Worm (Caenorhabditis elegans): Measurements from ENCODE around the gene VF13D12L.3.
"Not testable (repeated sequence)": the region's sequence is repeated elsewhere in the genome, so short reads cannot be mapped to it uniquely, and the experiment has no call there.

Gene VF13D12L.3

ce11 chrII:11705787-11706186 is at the start of gene VF13D12L.3:
Gene VF13D12L.3 (plus strand): TSS chrII:11706009.
- TF ChIP-seq unc-62 (GFP tag; optimal IDR thresholded peaks at IDR 0.05), result no peak

ce11 chrII:11657079-11657478 is 48.7 kb upstream of the VF13D12L.3 start, which contains the start of gene nep-1:
Gene nep-1 (minus strand): TSS chrII:11657179.
- TF ChIP-seq unc-62 (GFP tag; optimal IDR thresholded peaks at IDR 0.05), result no peak

ce11 chrII:11658854-11659253 is 47.0 kb upstream of the VF13D12L.3 start:
- no peak for TF ChIP-seq unc-62 (GFP tag; optimal IDR thresholded peaks at IDR 0.05)

- no peak for TF ChIP-seq unc-62 (GFP tag; optimal IDR thresholded peaks at IDR 0.05)
Measured at ce11 chrII:11675877-11676473, 29.8 kb upstream of the VF13D12L.3 start, which contains the start of the genes trr-1 and C47D12.2. Gene trr-1 (minus strand): TSS chrII:11675927. Gene C47D12.2 (plus strand): TSS chrII:11676306.

ce11 chrII:11680220-11680619 is 25.6 kb upstream of the VF13D12L.3 start:
- no peak for TF ChIP-seq unc-62 (GFP tag; optimal IDR thresholded peaks at IDR 0.05)

- no peak for TF ChIP-seq unc-62 (GFP tag; optimal IDR thresholded peaks at IDR 0.05)
Measured at ce11 chrII:11681136-11681824, 24.5 kb upstream of the VF13D12L.3 start, which contains the start of the genes sfxn-1.4 and C47D12.4. Gene sfxn-1.4 (minus strand): TSS chrII:11681236. Gene C47D12.4 (plus strand): TSS chrII:11681774.

ce11 chrII:11685177-11685576 is 20.6 kb upstream of the VF13D12L.3 start, which contains the start of gene C47D12.5:
Gene C47D12.5 (minus strand): TSS chrII:11685277.
- TF ChIP-seq unc-62 (GFP tag; optimal IDR thresholded peaks at IDR 0.05), result no peak

ce11 chrII:11688011-11688410 is 17.8 kb upstream of the VF13D12L.3 start:
- TF ChIP-seq unc-62 (GFP tag; optimal IDR thresholded peaks at IDR 0.05), result no peak

- TF ChIP-seq unc-62 (GFP tag; optimal IDR thresholded peaks at IDR 0.05), result no peak
Measured at ce11 chrII:11688643-11689042, 17.2 kb upstream of the VF13D12L.3 start, which contains the start of gene kel-1. Gene kel-1 (plus strand): TSS chrII:11688943.

ce11 chrII:11689941-11690340 is 15.9 kb upstream of the VF13D12L.3 start:
- no peak for TF ChIP-seq unc-62 (GFP tag; optimal IDR thresholded peaks at IDR 0.05)

ce11 chrII:11690868-11691267 is 14.9 kb upstream of the VF13D12L.3 start:
- no peak for TF ChIP-seq unc-62 (GFP tag; optimal IDR thresholded peaks at IDR 0.05)

- no peak for TF ChIP-seq unc-62 (GFP tag; optimal IDR thresholded peaks at IDR 0.05)
Measured at ce11 chrII:11694432-11694831, 11.4 kb upstream of the VF13D12L.3 start.

ce11 chrII:11695161-11695944 is 10.5 kb upstream of the VF13D12L.3 start, which contains the start of gene tars-1:
Gene tars-1 (minus strand): TSS chrII:11695657.
- not testable (repeated sequence) for TF ChIP-seq unc-62 (GFP tag; optimal IDR thresholded peaks at IDR 0.05)

ce11 chrII:11695945-11696270 is 9.9 kb upstream of the VF13D12L.3 start, which contains the start of gene xpf-1:
Gene xpf-1 (plus strand): TSS chrII:11696171.
- TF ChIP-seq unc-62 (GFP tag; optimal IDR thresholded peaks at IDR 0.05), result no peak

ce11 chrII:11700200-11700599 is 5.6 kb upstream of the VF13D12L.3 start, which contains the start of gene inos-1:
Gene inos-1 (minus strand): TSS chrII:11700300.
- TF ChIP-seq unc-62 (GFP tag; optimal IDR thresholded peaks at IDR 0.05), result no peak

ce11 chrII:11700635-11701034 is 5.2 kb upstream of the VF13D12L.3 start:
- no peak for TF ChIP-seq unc-62 (GFP tag; optimal IDR thresholded peaks at IDR 0.05)
